Fruit fly (Drosophila melanogaster): ENCODE results near the gene Elp1.
A peak's percentile ranks its signal among the peaks of the same experiment; 100 is the strongest.

Elp1 gene

DNA sequence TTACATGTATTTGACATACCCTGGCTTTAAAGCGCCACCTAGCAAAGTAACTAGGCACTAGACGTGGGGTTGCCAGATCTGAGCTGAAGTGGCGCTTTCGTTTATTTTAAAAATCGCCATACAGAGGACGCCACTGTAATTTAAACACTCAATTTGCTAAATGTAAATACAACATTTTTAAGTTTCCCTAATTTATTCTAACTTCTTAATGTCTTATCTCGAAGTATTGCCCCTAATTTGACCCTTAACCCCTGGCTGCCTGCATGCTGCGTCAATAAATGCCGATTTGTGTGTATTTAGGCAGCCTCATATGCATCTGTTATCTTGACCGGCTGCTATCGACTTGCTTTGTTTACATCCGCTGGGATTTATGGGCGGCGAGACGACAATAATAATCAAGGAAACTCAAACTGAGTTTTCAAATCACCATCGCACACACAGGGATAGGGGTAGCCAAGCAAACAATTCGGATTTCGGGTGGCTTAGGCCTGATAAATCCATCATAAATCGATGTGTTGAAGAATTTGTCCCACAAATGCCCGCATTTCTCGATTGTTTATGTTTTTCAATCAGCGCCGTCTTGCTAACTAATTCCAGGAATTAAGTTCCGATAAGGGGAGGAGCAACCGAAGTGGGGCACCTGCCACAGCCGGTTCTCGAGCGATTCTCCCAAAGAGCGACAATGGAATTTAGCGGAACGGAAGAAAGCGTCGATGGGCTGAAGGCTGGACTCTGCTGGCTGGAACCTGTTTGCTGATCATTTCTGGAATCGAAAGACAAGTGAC, 37.3 kb upstream of the Elp1 start (continued):
- peak; percentile 72 for TF ChIP-seq Hsf (GFP tag; optimal IDR thresholded peaks at IDR 0.05)
- peak; percentile 90 for TF ChIP-seq slbo (GFP tag; IDR thresholded peaks at IDR 0.05)
- TF ChIP-seq CG11560 (tag; IDR thresholded peaks at IDR 0.05): peak; percentile 56; the same call in 2 of the 3 replicates
- no peak for TF ChIP-seq sima (GFP tag; optimal IDR thresholded peaks at IDR 0.05)
- peak; percentile 61 for TF ChIP-seq CG3065 (GFP tag; optimal IDR thresholded peaks at IDR 0.05)
- TF ChIP-seq gsb (GFP tag; IDR thresholded peaks at IDR 0.05): no peak
- no peak for TF ChIP-seq salm (tag; optimal IDR thresholded peaks at IDR 0.05)
- TF ChIP-seq CG16815 (GFP tag; optimal IDR thresholded peaks at IDR 0.05): peak; percentile 42
- TF ChIP-seq Mes4 (GFP tag; optimal IDR thresholded peaks at IDR 0.05): peak; percentile 61
- no peak for TF ChIP-seq odd (GFP tag; optimal IDR thresholded peaks at IDR 0.05)
- no peak for TF ChIP-seq CG6854 (GFP tag; optimal IDR thresholded peaks at IDR 0.05)
- no peak for TF ChIP-seq CG32767 (GFP tag; IDR thresholded peaks at IDR 0.05)
- peak; percentile 51; the same call in 1 of the 2 replicates for TF ChIP-seq CG1024 (GFP tag; IDR thresholded peaks at IDR 0.05)
- TF ChIP-seq TFAM (GFP tag; optimal IDR thresholded peaks at IDR 0.05): no peak
- TF ChIP-seq Neu2 (GFP tag; optimal IDR thresholded peaks at IDR 0.05; ENCODE audit: borderline replicate concordance): no peak
- no peak for TF ChIP-seq D19B (GFP tag; optimal IDR thresholded peaks at IDR 0.05)
- peak; percentile 22 for TF ChIP-seq CG1529 (GFP tag; optimal IDR thresholded peaks at IDR 0.05)
- TF ChIP-seq Dbx (GFP tag; IDR thresholded peaks at IDR 0.05): peak; percentile 79
- peak; percentile 44 for TF ChIP-seq CG3163 (GFP tag; optimal IDR thresholded peaks at IDR 0.05)
- TF ChIP-seq Max (GFP tag; optimal IDR thresholded peaks at IDR 0.05): peak; percentile 5
- peak; percentile 40; the same call in 1 of the 2 replicates for TF ChIP-seq CG10959 (GFP tag; IDR thresholded peaks at IDR 0.05)
- TF ChIP-seq CG12744 (GFP tag; optimal IDR thresholded peaks at IDR 0.05): peak; percentile 61
- peak; percentile 63 for TF ChIP-seq CG9817 (tag; optimal IDR thresholded peaks at IDR 0.05)
- peak; percentile 61 for TF ChIP-seq phol (tag; optimal IDR thresholded peaks at IDR 0.05)
- no peak for TF ChIP-seq CG2129 (GFP tag; IDR thresholded peaks at IDR 0.05; ENCODE audit: partially characterized antibody)
- no peak for TF ChIP-seq luna (GFP tag; optimal IDR thresholded peaks at IDR 0.05)
- TF ChIP-seq peb (GFP tag; IDR thresholded peaks at IDR 0.05): no peak
- peak; percentile 42 for TF ChIP-seq HLH54F (GFP tag; optimal IDR thresholded peaks at IDR 0.05)
- TF ChIP-seq pho (GFP tag; optimal IDR thresholded peaks at IDR 0.05): peak; percentile 43
- TF ChIP-seq CG7786 (GFP tag; optimal IDR thresholded peaks at IDR 0.05): peak; percentile 34
- TF ChIP-seq CG11398 (GFP tag; optimal IDR thresholded peaks at IDR 0.05): peak; percentile 45
- TF ChIP-seq Fer3 (tag; optimal IDR thresholded peaks at IDR 0.05): peak; percentile 35
- no peak for TF ChIP-seq abd-A (tag; optimal IDR thresholded peaks at IDR 0.05)
- TF ChIP-seq Dip3 (GFP tag; optimal IDR thresholded peaks at IDR 0.05): peak; percentile 23
- peak; percentile 43 for TF ChIP-seq CG10462 (GFP tag; optimal IDR thresholded peaks at IDR 0.05)
- TF ChIP-seq Hmx (GFP tag; optimal IDR thresholded peaks at IDR 0.05): no peak
- peak; percentile 35 for TF ChIP-seq Abd-B (GFP tag; optimal IDR thresholded peaks at IDR 0.05)
- no peak for TF ChIP-seq CG15011 (GFP tag; optimal IDR thresholded peaks at IDR 0.05)
- TF ChIP-seq HHEX (GFP tag; optimal IDR thresholded peaks at IDR 0.05): peak; percentile 31
- TF ChIP-seq gro (GFP tag; optimal IDR thresholded peaks at IDR 0.05): peak; percentile 22
- no peak for TF ChIP-seq kah (GFP tag; optimal IDR thresholded peaks at IDR 0.05)
- no peak for TF ChIP-seq D (optimal IDR thresholded peaks at IDR 0.05)
- peak; percentile 29 for TF ChIP-seq D (GFP tag; optimal IDR thresholded peaks at IDR 0.05)
- TF ChIP-seq CG9876 (GFP tag; optimal IDR thresholded peaks at IDR 0.05): peak; percentile 74
- peak; percentile 83 for TF ChIP-seq CG7745 (tag; optimal IDR thresholded peaks at IDR 0.05)
- TF ChIP-seq CG3847 (GFP tag; IDR thresholded peaks at IDR 0.05): peak; percentile 67
- peak; percentile 80 for TF ChIP-seq CG8089 (GFP tag; optimal IDR thresholded peaks at IDR 0.05)
- peak; percentile 5 for TF ChIP-seq NC2α (GFP tag; optimal IDR thresholded peaks at IDR 0.05)
- TF ChIP-seq CG6765 (GFP tag; optimal IDR thresholded peaks at IDR 0.05): no peak
- no peak for TF ChIP-seq disco-r (GFP tag; optimal IDR thresholded peaks at IDR 0.05)
